Worm (Caenorhabditis elegans) whole organism, late embryonic: ENCODE measurements around the gene T09F5.20.

Experiments used
- K09A11.1 ChIP-seq: sonication (generic microtip); optimal IDR thresholded peaks from 2 replicates; lab custom pipeline; 2017; ENCODE audit warnings: antibody characterized with exemption, mild to moderate bottlenecking, missing genetic modification characterization, missing compliant biosample characterization; ENCODE audit not compliant: insufficient read depth
- ceh-30 ChIP-seq: fragments of 150-350 bp; optimal IDR thresholded peaks from 2 replicates; lab custom pipeline; 2014; ENCODE audit warnings: missing biosample characterization, missing genetic modification characterization
- ceh-48 ChIP-seq: sonication (generic microtip); optimal IDR thresholded peaks from 2 replicates; lab custom pipeline; 2016; ENCODE audit warnings: missing genetic modification characterization, inconsistent platforms, missing compliant biosample characterization
- fkh-10 ChIP-seq: fragments of 150-350 bp; optimal IDR thresholded peaks from 2 replicates; lab custom pipeline; 2014; ENCODE audit warnings: missing biosample characterization, missing genetic modification reagents, missing genetic modification characterization
- lim-6 ChIP-seq: sonication (generic microtip); optimal IDR thresholded peaks from 2 replicates; lab custom pipeline; 2016; ENCODE audit warnings: missing genetic modification characterization, missing compliant biosample characterization
- mec-3 ChIP-seq: sonication (generic microtip); optimal IDR thresholded peaks from 2 replicates; lab custom pipeline; 2016; ENCODE audit warnings: borderline replicate concordance, missing genetic modification characterization, missing compliant biosample characterization
- nfya-1 ChIP-seq: sonication (generic microtip); optimal IDR thresholded peaks from 2 replicates; lab custom pipeline; 2017; ENCODE audit warnings: missing genetic modification characterization, mild to moderate bottlenecking, missing compliant biosample characterization, antibody characterized with exemption, moderate library complexity
- pag-3 ChIP-seq: sonication (generic microtip); optimal IDR thresholded peaks from 2 replicates; lab custom pipeline; 2016; ENCODE audit warnings: missing compliant biosample characterization, missing genetic modification characterization, borderline replicate concordance
- pax-1 ChIP-seq: fragments of 150-350 bp; optimal IDR thresholded peaks from 2 replicates; lab custom pipeline; 2014; ENCODE audit warnings: missing biosample characterization, missing genetic modification characterization
- pha-4 ChIP-seq: fragments of 150-350 bp; optimal IDR thresholded peaks from 2 replicates; lab custom pipeline; 2018; ENCODE audit warnings: missing biosample characterization, missing genetic modification reagents, missing genetic modification characterization
- sox-4 ChIP-seq: sonication (generic microtip); optimal IDR thresholded peaks from 2 replicates; lab custom pipeline; 2017; ENCODE audit warnings: mild to moderate bottlenecking, missing genetic modification characterization, inconsistent platforms, missing compliant biosample characterization
- tbx-2 ChIP-seq: sonication (generic microtip); optimal IDR thresholded peaks from 2 replicates; lab custom pipeline; 2016; ENCODE audit warnings: missing genetic modification characterization, missing compliant biosample characterization
- unc-42 ChIP-seq: sonication (generic microtip); optimal IDR thresholded peaks from 2 replicates; lab custom pipeline; 2016; ENCODE audit warnings: missing genotype, missing genetic modification characterization, missing compliant biosample characterization

ce11 chrV:15189567-15189966 is 41.9 kb upstream of the T09F5.20 start, which contains the start of gene cyn-3:
- TF ChIP-seq pag-3 (tag; lab: Kevin White, UChicago) (no peak), tbx-2 (tag; lab: Kevin White, UChicago) (peak; percentile 16), ceh-30 (tag; lab: Kevin White, UChicago) (no peak), fkh-10 (GFP tag; lab: Kevin White, UChicago) (no peak), sox-4 (tag; lab: Kevin White, UChicago) (no peak), nfya-1 (peak; percentile 66), pax-1 (no peak), ceh-48 (tag; lab: Kevin White, UChicago) (peak; percentile 30), pha-4 (tag; lab: Kevin White, UChicago) (no peak), K09A11.1 (no peak), mec-3 (tag; lab: Kevin White, UChicago) (no peak), lim-6 (no peak), unc-42 (peak; percentile 76)
